Worm (Caenorhabditis elegans) whole organism, early embryonic: ENCODE data around the gene cya-2.

ENCODE experiments used
- B0310.2 ChIP-seq: sonication (generic microtip); optimal IDR thresholded peaks from 2 replicates; lab custom pipeline; 2016; ENCODE audit warnings: mild to moderate bottlenecking, missing genetic modification characterization, missing compliant biosample characterization
- aly-1 ChIP-seq: sonication (generic microtip); optimal IDR thresholded peaks from 2 replicates; lab custom pipeline; 2016; ENCODE audit warnings: missing genetic modification characterization, missing compliant biosample characterization
- ama-1 ChIP-seq: fragments of 150-350 bp; optimal IDR thresholded peaks from 2 replicates; lab custom pipeline; 2014
- tbx-37 ChIP-seq: fragments of 200-800 bp; sonication (Bioruptor generic); conservative IDR thresholded peaks from 2 replicates; pipeline ENCODE4 v1.3.6; 2022; ENCODE audit warnings: missing genetic modification reagents, missing genetic modification characterization, missing compliant biosample characterization

DNA sequence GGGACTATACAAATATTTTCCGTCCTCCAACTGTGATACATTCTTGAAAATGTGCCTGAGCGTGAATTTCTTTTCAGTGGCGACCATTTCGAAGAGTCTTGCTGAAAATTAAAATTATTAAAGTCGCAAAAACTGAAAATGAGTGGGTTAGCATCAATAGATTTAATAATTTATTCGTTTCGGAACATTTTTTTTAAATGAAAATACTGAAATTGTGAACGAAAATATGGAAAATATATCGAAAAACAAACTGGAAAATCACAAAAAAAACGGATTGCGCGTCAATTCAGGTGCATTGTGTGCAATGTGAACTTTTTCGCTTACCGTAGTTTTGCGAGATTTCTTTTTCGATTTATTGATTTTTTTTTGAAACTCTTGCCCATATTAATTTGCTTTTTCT lies 8.4 kb upstream of the cya-2 start, which contains the start of gene bath-5:
- no peak for TF ChIP-seq ama-1 (lab: Kevin White, UChicago)
- TF ChIP-seq aly-1 (tag; lab: Kevin White, UChicago) = no peak
- no peak for TF ChIP-seq tbx-37
- TF ChIP-seq B0310.2 (tag; lab: Kevin White, UChicago) = no peak
